Worm (Caenorhabditis elegans) whole organism, L4 larva: ENCODE data around the gene EGAP9.4.

Experiments
- D1046.2 ChIP-seq: fragments of 200-800 bp; sonication (Bioruptor generic); IDR thresholded peaks from 2 replicates; pipeline ENCODE4 v1.3.6; 2022; ENCODE audit warnings: missing genetic modification characterization, missing compliant biosample characterization
- F26F4.8 ChIP-seq: fragments of 200-800 bp; sonication (Bioruptor generic); conservative IDR thresholded peaks from 2 replicates; pipeline ENCODE4 v1.3.6; 2022; ENCODE audit warnings: missing genetic modification characterization, missing compliant biosample characterization
- F37D6.2 ChIP-seq: sonication (generic microtip); optimal IDR thresholded peaks from 2 replicates; lab custom pipeline; 2016; ENCODE audit warnings: mild to moderate bottlenecking, missing genetic modification characterization, missing compliant biosample characterization
- F44E2.7 ChIP-seq: fragments of 200-800 bp; sonication (Bioruptor generic); IDR thresholded peaks from 2 replicates; pipeline ENCODE4 v2.1.2; 2022; ENCODE audit warnings: missing genetic modification characterization, missing compliant biosample characterization
- F49E8.2 ChIP-seq: sonication (generic microtip); optimal IDR thresholded peaks from 2 replicates; lab custom pipeline; 2016; ENCODE audit warnings: missing compliant biosample characterization, mild to moderate bottlenecking, missing genetic modification characterization, borderline replicate concordance
- R02D3.7 ChIP-seq: fragments of 150-350 bp; sonication (generic microtip); optimal IDR thresholded peaks from 3 replicates; lab custom pipeline; 2014; ENCODE audit warnings: missing biosample characterization, missing genetic modification characterization
- T20F7.1 ChIP-seq: fragments of 200-800 bp; sonication (Bioruptor generic); optimal IDR thresholded peaks from 2 replicates; lab custom pipeline; 2018; ENCODE audit warnings: mild to moderate bottlenecking, missing genetic modification characterization, missing compliant biosample characterization
- Y105C5A.15 ChIP-seq: fragments of 200-800 bp; sonication (Bioruptor generic); IDR thresholded peaks from 2 replicates; pipeline ENCODE4 v1.3.6; 2022; ENCODE audit warnings: missing genetic modification characterization, missing compliant biosample characterization
- Y48G9A.11 ChIP-seq: fragments of 200-800 bp; sonication (Bioruptor generic); IDR thresholded peaks from 2 replicates; pipeline ENCODE4 v1.3.6; 2022; ENCODE audit warnings: missing genetic modification reagents, missing genetic modification characterization, missing compliant biosample characterization
- Y5F2A.4 ChIP-seq: fragments of 200-800 bp; sonication (Bioruptor generic); optimal IDR thresholded peaks from 2 replicates; lab custom pipeline; 2018; ENCODE audit warnings: mild to moderate bottlenecking, missing genetic modification characterization, missing compliant biosample characterization
- Y75B8A.6 ChIP-seq: fragments of 200-800 bp; sonication (Bioruptor generic); IDR thresholded peaks from 2 replicates; pipeline ENCODE4 v1.3.6; 2022; ENCODE audit warnings: missing genetic modification reagents, missing genetic modification characterization, missing compliant biosample characterization
- ZK337.2 ChIP-seq: fragments of 200-800 bp; sonication (Bioruptor generic); IDR thresholded peaks from 2 replicates; pipeline ENCODE4 v1.3.6; 2022; ENCODE audit warnings: missing genetic modification reagents, missing genetic modification characterization, missing compliant biosample characterization
- aha-1 ChIP-seq: fragments of 150-350 bp; peaks from one replicate; lab custom pipeline; 2014; ENCODE audit warnings: missing biosample characterization, missing genetic modification characterization
- ama-1 ChIP-seq: fragments of 150-350 bp; optimal IDR thresholded peaks from 2 replicates; lab custom pipeline; 2014; ENCODE audit warnings: inconsistent platforms, mixed read lengths
- arid-1 ChIP-seq: fragments of 200-800 bp; sonication (Bioruptor generic); conservative IDR thresholded peaks from 2 replicates; pipeline ENCODE4 v1.3.6; 2022; ENCODE audit warnings: missing genetic modification reagents, missing genetic modification characterization, missing compliant biosample characterization
- ceh-28 ChIP-seq: fragments of 150-350 bp; optimal IDR thresholded peaks from 2 replicates; lab custom pipeline; 2014; ENCODE audit warnings: missing biosample characterization, missing genetic modification reagents, missing genetic modification characterization
- ceh-32 ChIP-seq: sonication (generic microtip); optimal IDR thresholded peaks from 2 replicates; lab custom pipeline; 2016; ENCODE audit warnings: mild to moderate bottlenecking, missing genetic modification characterization, missing compliant biosample characterization; ENCODE audit not compliant: poor library complexity
- cey-2 ChIP-seq: sonication (generic microtip); optimal IDR thresholded peaks from 3 replicates; lab custom pipeline; 2017; ENCODE audit warnings: missing genetic modification characterization, mild to moderate bottlenecking, missing compliant biosample characterization, antibody characterized with exemption, borderline replicate concordance; ENCODE audit not compliant: insufficient read depth
- ctbp-1 ChIP-seq: fragments of 200-800 bp; sonication (Bioruptor generic); IDR thresholded peaks from 2 replicates; pipeline ENCODE4 v1.3.6; 2022; ENCODE audit warnings: missing genetic modification reagents, missing genetic modification characterization, missing compliant biosample characterization
- daf-16 ChIP-seq, 3 experiments: sonication (generic microtip); optimal IDR thresholded peaks; 2 replicates each; lab custom pipeline; 2016 to 2017; ENCODE audit warnings: missing genetic modification characterization in 3 of 3, missing genetic modification reagents in 3 of 3, mild to moderate bottlenecking in 2 of 3, missing compliant biosample characterization in 2 of 3, missing biosample characterization in 1 of 3, moderate library complexity in 1 of 3
- duxl-1 ChIP-seq: sonication (generic microtip); optimal IDR thresholded peaks from 2 replicates; lab custom pipeline; 2016; ENCODE audit warnings: mild to moderate bottlenecking, missing genetic modification characterization, moderate library complexity, missing compliant biosample characterization; ENCODE audit not compliant: poor library complexity
- egl-27 ChIP-seq: sonication (generic microtip); optimal IDR thresholded peaks from 3 replicates; lab custom pipeline; 2017; ENCODE audit warnings: missing biosample characterization, missing genetic modification reagents, missing genetic modification characterization
- egl-43 ChIP-seq: fragments of 200-800 bp; sonication (Bioruptor generic); IDR thresholded peaks from 2 replicates; pipeline ENCODE4 v1.3.6; 2022; ENCODE audit warnings: missing genetic modification reagents, missing genetic modification characterization, missing compliant biosample characterization
- fkh-10 ChIP-seq: fragments of 150-350 bp; optimal IDR thresholded peaks from 2 replicates; lab custom pipeline; 2014; ENCODE audit warnings: missing biosample characterization, missing genetic modification reagents, missing genetic modification characterization
- fos-1 ChIP-seq: fragments of 150-350 bp; optimal IDR thresholded peaks from 2 replicates; lab custom pipeline; 2014; ENCODE audit warnings: missing biosample characterization, missing genetic modification characterization
- hif-1 ChIP-seq, 2 experiments: sonication (generic microtip); optimal IDR thresholded peaks; 2 replicates each; lab custom pipeline; 2016 to 2017; ENCODE audit warnings: missing compliant biosample characterization in 2 of 2, missing genetic modification characterization in 2 of 2, missing genetic modification reagents in 2 of 2, missing genotype in 2 of 2, mild to moderate bottlenecking in 1 of 2
- hmg-1.1 ChIP-seq: fragments of 200-800 bp; sonication (Bioruptor generic); IDR thresholded peaks from 2 replicates; pipeline ENCODE4 v1.3.6; 2022; ENCODE audit warnings: missing genetic modification reagents, missing genetic modification characterization, missing compliant biosample characterization
- lin-13 ChIP-seq: fragments of 150-350 bp; optimal IDR thresholded peaks from 2 replicates; lab custom pipeline; 2014; ENCODE audit warnings: missing biosample characterization, missing genetic modification reagents, missing genetic modification characterization
- lsy-2 ChIP-seq, 2 experiments: fragments of 150-350 bp in 1 of 2; sonication (generic microtip) in 1 of 2; optimal IDR thresholded peaks; 2 replicates each; lab custom pipeline; 2014 to 2017; ENCODE audit warnings: missing biosample characterization in 2 of 2, missing genetic modification characterization in 2 of 2
- madf-5 ChIP-seq, 2 experiments: fragments of 200-800 bp; sonication (Bioruptor generic); IDR thresholded peaks; 2 replicates each; pipeline ENCODE4 v1.3.6; 2022; ENCODE audit warnings: missing compliant biosample characterization in 2 of 2, missing genetic modification characterization in 2 of 2
- mes-2 ChIP-seq: sonication (generic microtip); optimal IDR thresholded peaks from 2 replicates; lab custom pipeline; 2016; ENCODE audit warnings: missing genotype, mild to moderate bottlenecking, missing genetic modification characterization, missing compliant biosample characterization; ENCODE audit not compliant: poor library complexity, severe bottlenecking
- mxl-2 ChIP-seq: fragments of 200-800 bp; sonication (Bioruptor generic); conservative IDR thresholded peaks from 2 replicates; pipeline ENCODE4 v1.3.6; 2022; ENCODE audit warnings: missing genetic modification reagents, missing genetic modification characterization, missing compliant biosample characterization
- nhr-10 ChIP-seq: fragments of 150-350 bp; optimal IDR thresholded peaks from 2 replicates; lab custom pipeline; 2014; ENCODE audit warnings: missing biosample characterization, missing genetic modification characterization
- nhr-237 ChIP-seq: sonication (generic microtip); optimal IDR thresholded peaks from 2 replicates; lab custom pipeline; 2017; ENCODE audit warnings: missing biosample characterization, missing genetic modification characterization
- nhr-42 ChIP-seq: fragments of 200-800 bp; sonication (Bioruptor generic); IDR thresholded peaks from 2 replicates; pipeline ENCODE4 v1.3.6; 2022; ENCODE audit warnings: missing genetic modification characterization, missing compliant biosample characterization
- nhr-6 ChIP-seq: fragments of 150-350 bp; optimal IDR thresholded peaks from 2 replicates; lab custom pipeline; 2014; ENCODE audit warnings: missing biosample characterization, missing genetic modification characterization
- php-3 ChIP-seq: fragments of 200-800 bp; sonication (Bioruptor generic); IDR thresholded peaks from 2 replicates; pipeline ENCODE4 v1.3.6; 2022; ENCODE audit warnings: missing genetic modification reagents, missing genetic modification characterization, missing compliant biosample characterization
- saeg-2 ChIP-seq: fragments of 200-800 bp; sonication (Bioruptor generic); IDR thresholded peaks from 2 replicates; pipeline ENCODE4 v1.3.6; 2022; ENCODE audit warnings: missing genetic modification reagents, missing genetic modification characterization, missing compliant biosample characterization
- sdz-12 ChIP-seq: fragments of 200-800 bp; sonication (Bioruptor generic); optimal IDR thresholded peaks from 2 replicates; lab custom pipeline; 2018; ENCODE audit warnings: mild to moderate bottlenecking, missing genetic modification characterization, missing compliant biosample characterization
- spr-3 ChIP-seq: fragments of 200-800 bp; sonication (Bioruptor generic); optimal IDR thresholded peaks from 2 replicates; lab custom pipeline; 2018; ENCODE audit warnings: mild to moderate bottlenecking, missing genetic modification characterization, missing compliant biosample characterization
- tra-1 ChIP-seq: fragments of 200-800 bp; sonication (Bioruptor generic); IDR thresholded peaks from 2 replicates; pipeline ENCODE4 v1.3.6; 2022; ENCODE audit warnings: missing genetic modification reagents, missing genetic modification characterization, missing compliant biosample characterization
- unc-39 ChIP-seq: sonication (generic microtip); optimal IDR thresholded peaks from 2 replicates; lab custom pipeline; 2017; ENCODE audit warnings: missing biosample characterization, missing genetic modification characterization
- unc-62 ChIP-seq, 3 experiments: fragments of 150-350 bp in 1 of 3; sonication (generic microtip); optimal IDR thresholded peaks in 2 of 3; peaks in 1 of 3; 1 replicate in 1 of 3; 2 replicates in 2 of 3; lab custom pipeline; 2014 to 2017; ENCODE audit warnings: missing biosample characterization in 3 of 3, missing genetic modification characterization in 3 of 3, missing genetic modification reagents in 3 of 3, missing genotype in 1 of 3
- zag-1 ChIP-seq: fragments of 150-350 bp; optimal IDR thresholded peaks from 2 replicates; lab custom pipeline; 2014; ENCODE audit warnings: missing biosample characterization, missing genetic modification characterization
- zip-11 ChIP-seq: fragments of 200-800 bp; sonication (Bioruptor generic); IDR thresholded peaks from 2 replicates; pipeline ENCODE4 v1.3.6; 2022; ENCODE audit warnings: missing genetic modification characterization, missing compliant biosample characterization
- ztf-11 ChIP-seq: fragments of 150-350 bp; optimal IDR thresholded peaks from 2 replicates; lab custom pipeline; 2014; ENCODE audit warnings: missing biosample characterization, missing genetic modification characterization

The EGAP9.4 gene

ce11 chrV:6602556-6603062, 25.9 kb downstream of the EGAP9.4 start, which contains the start of gene ZK1055.6:
ZK1055.6 (minus strand) TSS chrV:6602606.
- no peak for TF ChIP-seq fkh-10 (GFP tag; lab: Kevin White, UChicago)
- TF ChIP-seq cey-2 (tag; lab: Kevin White, UChicago): no peak
- no peak for TF ChIP-seq egl-43 (GFP tag; lab: Robert Waterston, UW)
- TF ChIP-seq zip-11 (GFP tag; lab: Robert Waterston, UW): no peak
- TF ChIP-seq Y105C5A.15 (GFP tag; lab: Robert Waterston, UW): no peak
- TF ChIP-seq aha-1 (tag; lab: Kevin White, UChicago): peak; percentile 18
- no peak for TF ChIP-seq ama-1
- TF ChIP-seq unc-62 (GFP tag; optimal IDR thresholded peaks at IDR 0.05 in 1 of 2; lab: Kevin White, UChicago): peak in 1 of 2 experiments; percentile 93
- TF ChIP-seq unc-62 (tag; optimal IDR thresholded peaks at IDR 0.05; lab: Kevin White, UChicago): no peak
- TF ChIP-seq madf-5 (GFP tag; IDR thresholded peaks at IDR 0.05; lab: Robert Waterston, UW): no peak
- TF ChIP-seq F44E2.7 (GFP tag; lab: Robert Waterston, UW): no peak
- no peak for TF ChIP-seq ctbp-1
- TF ChIP-seq saeg-2: no peak

DNA sequence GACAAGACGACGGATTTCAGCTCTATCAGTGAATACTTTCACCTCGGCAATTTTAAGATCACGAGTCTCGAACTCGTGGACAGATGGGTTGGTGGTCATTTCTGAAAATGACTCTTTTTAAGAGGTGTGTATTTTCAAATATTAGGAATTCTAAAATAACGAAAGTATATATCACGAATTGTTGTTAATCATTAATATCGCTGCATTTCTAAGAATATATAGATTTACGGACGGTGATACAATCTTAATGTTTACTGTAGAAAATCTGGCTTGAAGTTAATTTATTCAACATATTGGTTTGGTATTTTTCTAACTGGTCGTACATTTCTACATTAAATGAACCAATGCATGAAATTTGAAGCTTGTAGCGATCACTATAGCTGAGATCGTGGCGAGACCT, 28.6 kb downstream of the EGAP9.4 start, which contains the start of gene ZK1055.7:
TSS of gene ZK1055.7 (minus strand) at position 101 of the 400 bp plus-strand sequence.
- TF ChIP-seq lin-13 (GFP tag; lab: Kevin White, UChicago) (no peak), nhr-237 (tag; lab: Kevin White, UChicago) (no peak), nhr-42 (GFP tag; lab: Robert Waterston, UW) (no peak), zag-1 (tag; lab: Kevin White, UChicago) (no peak), nhr-10 (tag; lab: Kevin White, UChicago) (no peak), mes-2 (tag; lab: Kevin White, UChicago) (no peak), duxl-1 (tag; lab: Kevin White, UChicago) (no peak), hif-1 (tag; optimal IDR thresholded peaks at IDR 0.05; lab: Kevin White, UChicago) (no peak), Y5F2A.4 (GFP tag; lab: Kevin White, UChicago) (no peak)

DNA sequence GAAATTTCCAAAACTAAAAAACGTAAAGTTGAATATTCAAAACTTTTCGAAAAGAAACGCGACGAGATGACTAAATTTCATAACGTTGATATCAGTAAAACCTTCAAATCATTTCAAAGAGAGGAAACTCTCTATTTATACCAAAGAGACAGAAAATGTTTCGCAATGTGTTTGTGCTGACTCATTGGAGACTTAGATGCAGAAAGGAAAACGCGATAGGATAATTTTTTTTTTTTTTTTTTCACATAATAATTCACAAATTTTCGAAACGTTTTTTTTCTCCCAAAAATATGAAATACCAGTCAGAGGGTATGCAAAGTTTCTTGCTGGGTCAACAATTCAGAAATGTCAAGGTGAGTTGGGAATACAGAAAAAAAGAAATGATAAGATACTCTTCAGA, 29.5 kb downstream of the EGAP9.4 start:
- TF ChIP-seq ZK337.2 (GFP tag; lab: Robert Waterston, UW): no peak
- no peak for TF ChIP-seq ztf-11 (tag; lab: Kevin White, UChicago)
- no peak for TF ChIP-seq ceh-28 (tag; lab: Kevin White, UChicago)
- TF ChIP-seq Y48G9A.11 (GFP tag; lab: Robert Waterston, UW): no peak
- no peak for TF ChIP-seq daf-16 (GFP tag; optimal IDR thresholded peaks at IDR 0.05; lab: Kevin White, UChicago)
- peak; percentile 62 for TF ChIP-seq daf-16 (tag; optimal IDR thresholded peaks at IDR 0.05; lab: Kevin White, UChicago)
- TF ChIP-seq Y75B8A.6 (GFP tag; lab: Robert Waterston, UW): no peak
- TF ChIP-seq php-3 (GFP tag; lab: Robert Waterston, UW): no peak
- no peak for TF ChIP-seq nhr-10 (tag; lab: Kevin White, UChicago)
- TF ChIP-seq F49E8.2 (tag; lab: Kevin White, UChicago): no peak
- peak; percentile 25 for TF ChIP-seq mes-2 (tag; lab: Kevin White, UChicago)
- TF ChIP-seq sdz-12 (GFP tag; lab: Kevin White, UChicago): no peak
- TF ChIP-seq egl-27: no peak
- TF ChIP-seq R02D3.7 (tag; lab: Kevin White, UChicago): no peak
- no peak for TF ChIP-seq tra-1
- TF ChIP-seq T20F7.1: no peak
- no peak for TF ChIP-seq arid-1 (GFP tag; lab: Robert Waterston, UW)
- no peak for TF ChIP-seq nhr-6 (tag; lab: Kevin White, UChicago)
- no peak for TF ChIP-seq D1046.2 (GFP tag; lab: Robert Waterston, UW)
- TF ChIP-seq unc-39 (tag; lab: Kevin White, UChicago): no peak
- TF ChIP-seq spr-3: no peak
- TF ChIP-seq mxl-2 (GFP tag; lab: Robert Waterston, UW): no peak
- TF ChIP-seq hmg-1.1 (GFP tag; lab: Robert Waterston, UW): no peak
- TF ChIP-seq lsy-2 (tag; optimal IDR thresholded peaks at IDR 0.05; lab: Kevin White, UChicago): peak in 1 of 2 experiments; percentile 46
- no peak for TF ChIP-seq ceh-32 (tag; lab: Kevin White, UChicago)
- TF ChIP-seq fos-1 (tag; lab: Kevin White, UChicago): no peak
- no peak for TF ChIP-seq Y105C5A.15 (GFP tag; lab: Robert Waterston, UW)
- no peak for TF ChIP-seq F37D6.2 (tag; lab: Kevin White, UChicago)
- TF ChIP-seq F26F4.8 (GFP tag; lab: Robert Waterston, UW): no peak
